Worm (Caenorhabditis elegans) whole organism, L3 larva: ENCODE results near the gene ZK666.12.

Experiments used
- R02D3.7 ChIP-seq: fragments of 150-350 bp; optimal IDR thresholded peaks from 2 replicates; lab custom pipeline; 2014; ENCODE audit warnings: missing biosample characterization, missing genetic modification characterization
- ama-1 ChIP-seq: fragments of 150-350 bp; optimal IDR thresholded peaks from 2 replicates; lab custom pipeline; 2018
- egl-27 ChIP-seq: sonication (generic microtip); optimal IDR thresholded peaks from 4 replicates; lab custom pipeline; 2017; ENCODE audit warnings: missing biosample characterization, missing genetic modification reagents, missing genetic modification characterization
- fkh-10 ChIP-seq: sonication (generic microtip); optimal IDR thresholded peaks from 2 replicates; lab custom pipeline; 2017; ENCODE audit warnings: missing biosample characterization, missing genetic modification reagents, missing genetic modification characterization
- fkh-2 ChIP-seq: fragments of 150-350 bp; optimal IDR thresholded peaks from 2 replicates; lab custom pipeline; 2014; ENCODE audit warnings: missing biosample characterization, missing genetic modification reagents, missing genetic modification characterization
- mdl-1 ChIP-seq: fragments of 150-350 bp; optimal IDR thresholded peaks from 2 replicates; lab custom pipeline; 2014; ENCODE audit warnings: missing biosample characterization, missing genetic modification characterization
- nhr-23 ChIP-seq: fragments of 150-350 bp; optimal IDR thresholded peaks from 2 replicates; lab custom pipeline; 2014; ENCODE audit warnings: missing biosample characterization, missing genetic modification reagents, missing genetic modification characterization
- nhr-25 ChIP-seq: sonication (generic microtip); optimal IDR thresholded peaks from 2 replicates; lab custom pipeline; 2017; ENCODE audit warnings: missing biosample characterization, missing genetic modification characterization
- nhr-77 ChIP-seq: fragments of 150-350 bp; optimal IDR thresholded peaks from 2 replicates; lab custom pipeline; 2014; ENCODE audit warnings: missing biosample characterization, missing genetic modification characterization
- skn-1 ChIP-seq: fragments of 150-350 bp; optimal IDR thresholded peaks from 2 replicates; lab custom pipeline; 2014; ENCODE audit warnings: missing biosample characterization, missing genetic modification characterization
- snpc-4 ChIP-seq: fragments of 150-350 bp; optimal IDR thresholded peaks from 2 replicates; lab custom pipeline; 2014; ENCODE audit warnings: missing biosample characterization, missing genetic modification characterization

DNA sequence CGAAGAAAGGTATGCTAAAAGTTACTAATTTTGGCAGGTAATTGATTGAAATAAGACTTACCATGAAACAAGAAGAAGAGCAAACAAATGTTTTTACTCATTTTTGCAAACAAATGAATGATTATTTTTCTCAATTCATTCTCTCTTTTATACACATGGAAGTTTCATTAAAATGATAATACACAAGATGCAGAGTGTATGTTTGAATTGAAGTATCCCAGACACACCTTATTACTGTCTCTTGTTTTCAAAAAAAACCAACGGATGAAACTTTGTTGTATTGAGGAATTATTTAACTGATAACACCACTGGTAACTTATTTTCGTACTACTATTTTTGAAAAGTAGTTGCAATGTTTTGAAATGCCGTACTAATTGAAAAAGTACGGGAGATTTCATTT lies 16.7 kb upstream of the ZK666.12 start, which contains the start of gene clec-59:
- TF ChIP-seq nhr-25 (tag; lab: Kevin White, UChicago) (no peak), snpc-4 (tag; lab: Kevin White, UChicago) (no peak), R02D3.7 (no peak), ama-1 (lab: Kevin White, UChicago) (no peak), fkh-10 (GFP tag; lab: Kevin White, UChicago) (no peak), fkh-2 (tag; lab: Kevin White, UChicago) (no peak), nhr-23 (tag; lab: Kevin White, UChicago) (no peak), nhr-77 (tag; lab: Kevin White, UChicago) (no peak), skn-1 (no peak), egl-27 (no peak), mdl-1 (no peak)
